Fruit fly (Drosophila melanogaster) whole organism, embryonic: ENCODE data around the gene CG8671.

ENCODE experiments used
- Adf1 ChIP-seq: fragments of 200-800 bp; sonication (Bioruptor generic); IDR thresholded peaks from 2 replicates; pipeline ENCODE4 v1.3.6; 2022; ENCODE audit warnings: missing biosample characterization, missing genetic modification characterization
- BtbVII ChIP-seq: fragments of 200-800 bp; sonication (Bioruptor generic); optimal IDR thresholded peaks from 3 replicates; lab custom pipeline; 2017; ENCODE audit warnings: missing biosample characterization, mild to moderate bottlenecking, missing genetic modification characterization
- CG1024 ChIP-seq: fragments of 200-800 bp; sonication (Bioruptor generic); IDR thresholded peaks from 2 replicates; pipeline ENCODE4 v1.3.6; 2022; ENCODE audit warnings: missing biosample characterization, missing genetic modification characterization
- CG11504 ChIP-seq: fragments of 200-800 bp; sonication (Bioruptor generic); optimal IDR thresholded peaks from 3 replicates; lab custom pipeline; 2019; ENCODE audit warnings: missing biosample characterization, mild to moderate bottlenecking, missing genetic modification characterization, moderate library complexity
- CG12769 ChIP-seq: fragments of 200-800 bp; sonication (Bioruptor generic); optimal IDR thresholded peaks from 2 replicates; lab custom pipeline; 2019; ENCODE audit warnings: missing biosample characterization, mild to moderate bottlenecking, missing genetic modification characterization, moderate library complexity
- CG13296 ChIP-seq: fragments of 200-800 bp; sonication (Bioruptor generic); optimal IDR thresholded peaks from 3 replicates; lab custom pipeline; 2018; ENCODE audit warnings: missing biosample characterization, mild to moderate bottlenecking, missing genetic modification characterization
- CG15269 ChIP-seq: fragments of 200-800 bp; sonication (Bioruptor generic); optimal IDR thresholded peaks from 2 replicates; lab custom pipeline; 2018; ENCODE audit warnings: missing biosample characterization, mild to moderate bottlenecking, missing genetic modification characterization, moderate library complexity
- CG15479 ChIP-seq: fragments of 200-800 bp; sonication (Bioruptor generic); optimal IDR thresholded peaks from 3 replicates; lab custom pipeline; 2019; ENCODE audit warnings: missing biosample characterization, mild to moderate bottlenecking, missing genetic modification characterization, moderate library complexity
- CG18599 ChIP-seq: fragments of 200-800 bp; sonication (Bioruptor generic); optimal IDR thresholded peaks from 3 replicates; lab custom pipeline; 2017; ENCODE audit warnings: missing biosample characterization, missing genetic modification characterization, mild to moderate bottlenecking, moderate library complexity, missing genetic modification reagents
- CG2129 ChIP-seq: fragments of 200-800 bp; sonication (Bioruptor generic); IDR thresholded peaks from 2 replicates; pipeline ENCODE4 v1.3.6; 2022; ENCODE audit warnings: missing biosample characterization, missing genetic modification characterization; ENCODE audit not compliant: partially characterized antibody
- CG2199 ChIP-seq: fragments of 200-800 bp; sonication (Bioruptor generic); IDR thresholded peaks from 3 replicates; pipeline ENCODE4 v1.3.6; 2022; ENCODE audit warnings: missing biosample characterization, missing genetic modification characterization
- CG2678 ChIP-seq: fragments of 200-800 bp; sonication (Bioruptor generic); optimal IDR thresholded peaks from 3 replicates; lab custom pipeline; 2019; ENCODE audit warnings: missing biosample characterization, mild to moderate bottlenecking, missing genetic modification characterization, moderate library complexity
- CG2875 ChIP-seq: fragments of 200-800 bp; sonication (Bioruptor generic); optimal IDR thresholded peaks from 2 replicates; lab custom pipeline; 2017; ENCODE audit warnings: missing biosample characterization, mild to moderate bottlenecking, missing genetic modification characterization, missing genetic modification reagents
- CG3065 ChIP-seq: fragments of 200-800 bp; sonication (Bioruptor generic); optimal IDR thresholded peaks from 2 replicates; lab custom pipeline; 2016; ENCODE audit warnings: missing biosample characterization, missing genetic modification characterization
- CG4820 ChIP-seq: fragments of 200-800 bp; sonication (Bioruptor generic); optimal IDR thresholded peaks from 3 replicates; lab custom pipeline; 2016; ENCODE audit warnings: missing biosample characterization, missing genetic modification characterization
- CG6175 ChIP-seq: fragments of 200-800 bp; sonication (Bioruptor generic); IDR thresholded peaks from 3 replicates; pipeline ENCODE4 v1.3.6; 2022; ENCODE audit warnings: missing biosample characterization, missing genetic modification characterization
- CG7271 ChIP-seq: fragments of 200-800 bp; sonication (Bioruptor generic); optimal IDR thresholded peaks from 2 replicates; lab custom pipeline; 2018; ENCODE audit warnings: missing biosample characterization, mild to moderate bottlenecking, missing genetic modification characterization, moderate library complexity
- CG7987 ChIP-seq: fragments of 200-800 bp; sonication (Bioruptor generic); optimal IDR thresholded peaks from 2 replicates; lab custom pipeline; 2018; ENCODE audit warnings: missing biosample characterization, mild to moderate bottlenecking, missing genetic modification characterization, moderate library complexity
- CG8089 ChIP-seq: fragments of 200-800 bp; sonication (Bioruptor generic); optimal IDR thresholded peaks from 3 replicates; lab custom pipeline; 2016; ENCODE audit warnings: missing biosample characterization, missing genetic modification characterization
- CG9876 ChIP-seq: fragments of 200-800 bp; sonication (Bioruptor generic); optimal IDR thresholded peaks from 2 replicates; lab custom pipeline; 2016; ENCODE audit warnings: missing biosample characterization, missing genetic modification characterization
- Dbx ChIP-seq: fragments of 200-800 bp; sonication (Bioruptor generic); IDR thresholded peaks from 3 replicates; pipeline ENCODE4 v1.3.6; 2022; ENCODE audit warnings: missing biosample characterization, missing genetic modification characterization
- Drgx ChIP-seq: fragments of 200-800 bp; sonication (Bioruptor generic); IDR thresholded peaks from 2 replicates; pipeline ENCODE4 v1.3.6; 2022; ENCODE audit warnings: missing biosample characterization, missing genetic modification characterization
- Eip74EF ChIP-seq, 2 experiments: fragments of 200-800 bp in 1 of 2; fragments of >200 bp in 1 of 2; sonication (Bioruptor generic) in 1 of 2; optimal IDR thresholded peaks; 2 replicates each; lab custom pipeline; 2017 to 2019; ENCODE audit warnings: missing biosample characterization in 2 of 2, missing genetic modification characterization in 2 of 2, mild to moderate bottlenecking in 1 of 2, moderate library complexity in 1 of 2
- Ets65A ChIP-seq: fragments of 200-800 bp; sonication (Bioruptor generic); peaks from one replicate; lab custom pipeline; 2016; ENCODE audit warnings: missing biosample characterization, missing genetic modification characterization
- Fer1 ChIP-seq: fragments of 200-800 bp; sonication (Bioruptor generic); optimal IDR thresholded peaks from 2 replicates; lab custom pipeline; 2017; ENCODE audit warnings: missing biosample characterization, mild to moderate bottlenecking, missing genetic modification characterization
- HLH3B ChIP-seq: fragments of 200-800 bp; sonication (Bioruptor generic); IDR thresholded peaks from 2 replicates; pipeline ENCODE4 v1.3.6; 2022; ENCODE audit warnings: missing biosample characterization, missing genetic modification characterization
- Hey ChIP-seq: fragments of 200-800 bp; sonication (Bioruptor generic); optimal IDR thresholded peaks from 3 replicates; lab custom pipeline; 2018; ENCODE audit warnings: missing biosample characterization, mild to moderate bottlenecking, missing genetic modification characterization
- Hr51 ChIP-seq, 2 experiments: fragments of 200-800 bp; sonication (Bioruptor generic); optimal IDR thresholded peaks; 2 replicates in 1 of 2; 3 replicates in 1 of 2; lab custom pipeline; 2016 to 2018; ENCODE audit warnings: missing biosample characterization in 2 of 2, missing genetic modification characterization in 2 of 2, mild to moderate bottlenecking in 1 of 2, moderate library complexity in 1 of 2
- Med ChIP-seq: fragments of 200-800 bp; sonication (Bioruptor generic); peaks from one replicate; lab custom pipeline; 2016; ENCODE audit warnings: missing biosample characterization, missing genetic modification characterization, mild to moderate bottlenecking, inconsistent platforms, moderate library complexity
- Sry-δ ChIP-seq: fragments of 200-800 bp; sonication (Bioruptor generic); optimal IDR thresholded peaks from 2 replicates; lab custom pipeline; 2016; ENCODE audit warnings: missing biosample characterization, missing genetic modification characterization
- Vsx1 ChIP-seq: fragments of 200-800 bp; sonication (Bioruptor generic); optimal IDR thresholded peaks from 2 replicates; lab custom pipeline; 2017; ENCODE audit warnings: missing biosample characterization, mild to moderate bottlenecking, missing genetic modification characterization, missing genetic modification reagents
- Xbp1 ChIP-seq: fragments of 200-800 bp; sonication (Bioruptor generic); optimal IDR thresholded peaks from 3 replicates; lab custom pipeline; 2016; ENCODE audit warnings: missing biosample characterization, mild to moderate bottlenecking, missing genetic modification characterization
- abd-A ChIP-seq: fragments of 200-800 bp; sonication (Bioruptor generic); optimal IDR thresholded peaks from 3 replicates; lab custom pipeline; 2019; ENCODE audit warnings: missing biosample characterization, mild to moderate bottlenecking, missing genetic modification characterization, moderate library complexity
- ato ChIP-seq: fragments of 200-800 bp; sonication (Bioruptor generic); IDR thresholded peaks from 2 replicates; pipeline ENCODE4 v1.3.6; 2022; ENCODE audit warnings: missing biosample characterization, missing genetic modification characterization; ENCODE audit not compliant: partially characterized antibody
- chn ChIP-seq: fragments of 200-800 bp; sonication (Bioruptor generic); optimal IDR thresholded peaks from 2 replicates; lab custom pipeline; 2016; ENCODE audit warnings: missing biosample characterization, missing genetic modification characterization
- crp ChIP-seq, 2 experiments: fragments of 200-800 bp; sonication (Bioruptor generic); optimal IDR thresholded peaks; 2 replicates in 1 of 2; 3 replicates in 1 of 2; lab custom pipeline; 2017; ENCODE audit warnings: missing biosample characterization in 2 of 2, missing genetic modification characterization in 2 of 2, mild to moderate bottlenecking in 1 of 2, moderate library complexity in 1 of 2
- eve ChIP-seq, 2 experiments: fragments of >200 bp; optimal IDR thresholded peaks; 2 replicates each; lab custom pipeline; 2017; ENCODE audit warnings: missing biosample characterization in 2 of 2, missing genetic modification characterization in 2 of 2
- ewg ChIP-seq: fragments of 200-800 bp; sonication (Bioruptor generic); optimal IDR thresholded peaks from 3 replicates; lab custom pipeline; 2017; ENCODE audit warnings: mild to moderate bottlenecking, missing biosample characterization, missing genetic modification reagents, missing genetic modification characterization
- ftz-f1 ChIP-seq: fragments of 200-800 bp; sonication (Bioruptor generic); optimal IDR thresholded peaks from 2 replicates; lab custom pipeline; 2016; ENCODE audit warnings: missing biosample characterization, missing genetic modification characterization
- gcm ChIP-seq: fragments of 200-800 bp; sonication (Bioruptor generic); optimal IDR thresholded peaks from 2 replicates; lab custom pipeline; 2019; ENCODE audit warnings: missing biosample characterization, mild to moderate bottlenecking, missing genetic modification characterization, moderate library complexity
- lab ChIP-seq: fragments of 200-800 bp; sonication (Bioruptor generic); optimal IDR thresholded peaks from 3 replicates; lab custom pipeline; 2017; ENCODE audit warnings: missing biosample characterization, missing genetic modification characterization, mild to moderate bottlenecking, moderate library complexity, missing genetic modification reagents
- pb ChIP-seq: fragments of 200-800 bp; sonication (Bioruptor generic); optimal IDR thresholded peaks from 3 replicates; lab custom pipeline; 2016; ENCODE audit warnings: missing biosample characterization, missing genetic modification characterization
- pros ChIP-seq: fragments of 200-800 bp; sonication (Bioruptor generic); optimal IDR thresholded peaks from 3 replicates; lab custom pipeline; 2019; ENCODE audit warnings: missing biosample characterization, mild to moderate bottlenecking, missing genetic modification characterization, moderate library complexity
- sens-2 ChIP-seq: fragments of 200-800 bp; sonication (Bioruptor generic); IDR thresholded peaks from 2 replicates; pipeline ENCODE4 v1.3.6; 2022; ENCODE audit warnings: missing biosample characterization, missing genetic modification characterization
- sim ChIP-seq: fragments of 200-800 bp; sonication (Bioruptor generic); IDR thresholded peaks from 2 replicates; pipeline ENCODE4 v1.3.6; 2022; ENCODE audit warnings: missing biosample characterization, missing genetic modification characterization
- so ChIP-seq: fragments of 200-800 bp; sonication (Bioruptor generic); IDR thresholded peaks from 3 replicates; pipeline ENCODE4 v1.3.6; 2022; ENCODE audit warnings: missing biosample characterization, missing genetic modification characterization
- sob ChIP-seq: fragments of 200-800 bp; sonication (Bioruptor generic); IDR thresholded peaks from 2 replicates; pipeline ENCODE4 v1.3.6; 2022; ENCODE audit warnings: missing biosample characterization, missing genetic modification characterization
- tap ChIP-seq: fragments of 200-800 bp; optimal IDR thresholded peaks from 3 replicates; lab custom pipeline; 2019; ENCODE audit warnings: missing biosample characterization, mild to moderate bottlenecking, missing genetic modification characterization, moderate library complexity
- tin ChIP-seq: fragments of 200-800 bp; sonication (Bioruptor generic); optimal IDR thresholded peaks from 3 replicates; lab custom pipeline; 2016; ENCODE audit warnings: missing biosample characterization, missing genetic modification characterization
- unpg ChIP-seq: fragments of 200-800 bp; sonication (Bioruptor generic); optimal IDR thresholded peaks from 3 replicates; lab custom pipeline; 2018; ENCODE audit warnings: missing biosample characterization, mild to moderate bottlenecking, missing genetic modification characterization, moderate library complexity

The CG8671 gene

DNA sequence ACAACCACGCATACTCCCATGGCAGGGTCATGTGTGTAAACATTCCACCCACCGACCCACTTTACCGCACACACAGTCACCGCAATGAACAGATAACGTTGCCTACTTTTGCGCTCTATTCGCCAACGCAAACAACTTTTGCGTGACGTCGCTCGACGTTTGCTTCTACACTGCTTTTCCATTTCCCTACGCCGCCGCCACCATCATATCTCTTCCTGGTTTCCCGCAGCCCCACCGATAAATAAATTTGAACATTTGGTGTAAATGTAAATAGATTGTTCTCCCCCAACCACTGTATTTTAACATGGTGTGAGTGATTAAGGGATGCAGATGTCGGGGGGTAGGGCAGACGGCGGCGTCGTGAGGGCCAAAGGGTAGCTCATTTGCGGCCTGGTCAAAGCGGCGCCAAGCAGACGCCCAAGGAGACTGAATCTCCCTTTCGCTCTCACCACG, 61.7 kb downstream of the CG8671 start (continued):
- TF ChIP-seq crp (GFP tag; optimal IDR thresholded peaks at IDR 0.05; lab: Kevin White, UChicago) (no peak), Drgx (GFP tag; lab: Robert Waterston, UW) (no peak), CG12769 (peak; percentile 60), pros (peak; percentile 76), ato (GFP tag; lab: Robert Waterston, UW) (no peak), Adf1 (GFP tag; lab: Robert Waterston, UW) (peak; percentile 51; the same call in 1 of the 2 replicates), CG8089 (GFP tag; lab: Kevin White, UChicago) (no peak), CG7271 (tag; lab: Kevin White, UChicago) (no peak), gcm (GFP tag; lab: Kevin White, UChicago) (peak; percentile 73), Hr51 (GFP tag; optimal IDR thresholded peaks at IDR 0.05; lab: Kevin White, UChicago) (no peak), CG11504 (tag; lab: Kevin White, UChicago) (peak; percentile 44), tap (tag; lab: Kevin White, UChicago) (peak; percentile 65), ewg (no peak), eve (GFP tag; optimal IDR thresholded peaks at IDR 0.05; lab: Kevin White, UChicago) (no peak), Med (GFP tag; lab: Kevin White, UChicago) (peak; percentile 55), Hey (tag; lab: Kevin White, UChicago) (peak; percentile 11), CG13296 (GFP tag; lab: Kevin White, UChicago) (no peak), abd-A (tag; lab: Kevin White, UChicago) (peak; percentile 69), CG2678 (peak; percentile 14), ftz-f1 (GFP tag; lab: Kevin White, UChicago) (peak; percentile 52), CG9876 (GFP tag; lab: Kevin White, UChicago) (no peak), CG18599 (peak; percentile 31), sens-2 (no peak), CG2875 (GFP tag; lab: Kevin White, UChicago) (no peak), CG4820 (GFP tag; lab: Kevin White, UChicago) (no peak), unpg (GFP tag; lab: Kevin White, UChicago) (no peak), Fer1 (GFP tag; lab: Kevin White, UChicago) (peak; percentile 53), CG15479 (GFP tag; lab: Kevin White, UChicago) (peak; percentile 34), so (GFP tag; lab: Robert Waterston, UW) (no peak; the same call in 2 of the 3 replicates), pb (no peak), CG15269 (tag; lab: Kevin White, UChicago) (no peak), CG3065 (GFP tag; lab: Kevin White, UChicago) (no peak), Sry-δ (no peak), CG1024 (GFP tag; lab: Robert Waterston, UW) (no peak), CG7987 (GFP tag; lab: Kevin White, UChicago) (peak; percentile 28), HLH3B (GFP tag; lab: Robert Waterston, UW) (no peak), CG2199 (peak; percentile 88), lab (GFP tag; lab: Kevin White, UChicago) (peak; percentile 44), tin (GFP tag; lab: Kevin White, UChicago) (no peak), Eip74EF (GFP tag; optimal IDR thresholded peaks at IDR 0.05; lab: Kevin White, UChicago) (peak in 1 of 2 experiments; percentile 28), Xbp1 (GFP tag; lab: Kevin White, UChicago) (no peak), sim (no peak), sob (peak; percentile 39; the same call in 1 of the 2 replicates), BtbVII (GFP tag; lab: Kevin White, UChicago) (no peak), Ets65A (GFP tag; lab: Kevin White, UChicago) (peak; percentile 81), Vsx1 (GFP tag; lab: Kevin White, UChicago) (peak; percentile 18), CG6175 (GFP tag; lab: Robert Waterston, UW) (0 out of 3 replicates have a peak, but pooled peaks have one; percentile 32), CG2129 (GFP tag; lab: Robert Waterston, UW) (no peak), Dbx (GFP tag; lab: Robert Waterston, UW) (no peak), chn (peak; percentile 30)
